Fruit fly (Drosophila melanogaster) whole organism, pupa: ENCODE data around the gene NaPi-III.

ENCODE experiments used
- CG10348 ChIP-seq: fragments of 200-800 bp; sonication (Bioruptor generic); IDR thresholded peaks from 2 replicates; pipeline ENCODE4 v1.3.6; 2022; ENCODE audit warnings: missing biosample characterization, missing genetic modification characterization
- CG12605 ChIP-seq: fragments of 200-800 bp; sonication (Bioruptor generic); IDR thresholded peaks from 2 replicates; pipeline ENCODE4 v1.3.6; 2022; ENCODE audit warnings: missing biosample characterization, missing genetic modification characterization
- CG13204 ChIP-seq: fragments of 200-800 bp; sonication (Bioruptor generic); optimal IDR thresholded peaks from 2 replicates; lab custom pipeline; 2018; ENCODE audit warnings: missing biosample characterization, mild to moderate bottlenecking, missing genetic modification characterization, moderate library complexity
- CG14655 ChIP-seq: fragments of 200-800 bp; sonication (Bioruptor generic); optimal IDR thresholded peaks from 3 replicates; lab custom pipeline; 2017; ENCODE audit warnings: mild to moderate bottlenecking, missing biosample characterization, missing genetic modification reagents, missing genetic modification characterization
- CG15710 ChIP-seq: fragments of 200-800 bp; sonication (Bioruptor generic); optimal IDR thresholded peaks from 2 replicates; lab custom pipeline; 2018; ENCODE audit warnings: missing biosample characterization, mild to moderate bottlenecking, missing genetic modification characterization, moderate library complexity
- CG17806 ChIP-seq: fragments of 200-800 bp; sonication (Bioruptor generic); optimal IDR thresholded peaks from 2 replicates; lab custom pipeline; 2018; ENCODE audit warnings: missing biosample characterization, mild to moderate bottlenecking, missing genetic modification characterization, moderate library complexity
- CG32121 ChIP-seq: fragments of 200-800 bp; sonication (Bioruptor generic); IDR thresholded peaks from 2 replicates; pipeline ENCODE4 v1.3.6; 2022; ENCODE audit warnings: missing biosample characterization, missing genetic modification characterization
- CG34367 ChIP-seq: fragments of 200-800 bp; sonication (Bioruptor generic); optimal IDR thresholded peaks from 2 replicates; lab custom pipeline; 2018; ENCODE audit warnings: missing biosample characterization, mild to moderate bottlenecking, missing genetic modification characterization
- CG4496 ChIP-seq: fragments of 200-800 bp; sonication (Bioruptor generic); IDR thresholded peaks from 3 replicates; pipeline ENCODE4 v1.3.6; 2022; ENCODE audit warnings: missing biosample characterization, missing genetic modification characterization
- CG8159 ChIP-seq: fragments of 200-800 bp; sonication (Bioruptor generic); optimal IDR thresholded peaks from 3 replicates; lab custom pipeline; 2018; ENCODE audit warnings: missing biosample characterization, mild to moderate bottlenecking, missing genetic modification characterization, moderate library complexity
- CG8301 ChIP-seq: fragments of 200-800 bp; sonication (Bioruptor generic); optimal IDR thresholded peaks from 2 replicates; lab custom pipeline; 2018; ENCODE audit warnings: missing biosample characterization, mild to moderate bottlenecking, missing genetic modification characterization
- CG9948 ChIP-seq: fragments of 200-800 bp; sonication (Bioruptor generic); optimal IDR thresholded peaks from 2 replicates; lab custom pipeline; 2018; ENCODE audit warnings: missing biosample characterization, mild to moderate bottlenecking, missing genetic modification characterization, moderate library complexity
- D1 ChIP-seq: fragments of 200-800 bp; sonication (Bioruptor generic); optimal IDR thresholded peaks from 2 replicates; lab custom pipeline; 2018; ENCODE audit warnings: missing biosample characterization, mild to moderate bottlenecking, missing genetic modification characterization, moderate library complexity
- EcR ChIP-seq: fragments of 200-800 bp; sonication (Bioruptor generic); optimal IDR thresholded peaks from 3 replicates; lab custom pipeline; 2019; ENCODE audit warnings: missing biosample characterization, missing genetic modification characterization, mild to moderate bottlenecking, moderate library complexity, missing genetic modification reagents
- Ets98B ChIP-seq: fragments of 200-800 bp; sonication (Bioruptor generic); IDR thresholded peaks from 2 replicates; pipeline ENCODE4 v1.3.6; 2022; ENCODE audit warnings: missing biosample characterization, missing genetic modification characterization
- Pif1A ChIP-seq: fragments of 200-800 bp; sonication (Bioruptor generic); optimal IDR thresholded peaks from 3 replicates; lab custom pipeline; 2016; ENCODE audit warnings: missing biosample characterization, missing genetic modification characterization
- Pif1B ChIP-seq: fragments of 200-800 bp; sonication (Bioruptor generic); optimal IDR thresholded peaks from 3 replicates; lab custom pipeline; 2016; ENCODE audit warnings: missing biosample characterization, missing genetic modification characterization
- Snoo ChIP-seq: fragments of 200-800 bp; sonication (Bioruptor generic); optimal IDR thresholded peaks from 3 replicates; lab custom pipeline; 2017; ENCODE audit warnings: missing biosample characterization, mild to moderate bottlenecking, missing genetic modification characterization, inconsistent platforms
- fd96Ca ChIP-seq: fragments of 200-800 bp; sonication (Bioruptor generic); IDR thresholded peaks from 3 replicates; pipeline ENCODE4 v1.3.6; 2022; ENCODE audit warnings: missing biosample characterization, missing genetic modification characterization
- gl ChIP-seq: fragments of 200-800 bp; sonication (Bioruptor generic); optimal IDR thresholded peaks from 2 replicates; lab custom pipeline; 2018; ENCODE audit warnings: missing biosample characterization, mild to moderate bottlenecking, missing genetic modification characterization
- rn ChIP-seq: fragments of 200-800 bp; sonication (Bioruptor generic); IDR thresholded peaks from 2 replicates; pipeline ENCODE4 v1.3.6; 2022; ENCODE audit warnings: missing biosample characterization, missing genetic modification characterization

NaPi-III gene

DNA sequence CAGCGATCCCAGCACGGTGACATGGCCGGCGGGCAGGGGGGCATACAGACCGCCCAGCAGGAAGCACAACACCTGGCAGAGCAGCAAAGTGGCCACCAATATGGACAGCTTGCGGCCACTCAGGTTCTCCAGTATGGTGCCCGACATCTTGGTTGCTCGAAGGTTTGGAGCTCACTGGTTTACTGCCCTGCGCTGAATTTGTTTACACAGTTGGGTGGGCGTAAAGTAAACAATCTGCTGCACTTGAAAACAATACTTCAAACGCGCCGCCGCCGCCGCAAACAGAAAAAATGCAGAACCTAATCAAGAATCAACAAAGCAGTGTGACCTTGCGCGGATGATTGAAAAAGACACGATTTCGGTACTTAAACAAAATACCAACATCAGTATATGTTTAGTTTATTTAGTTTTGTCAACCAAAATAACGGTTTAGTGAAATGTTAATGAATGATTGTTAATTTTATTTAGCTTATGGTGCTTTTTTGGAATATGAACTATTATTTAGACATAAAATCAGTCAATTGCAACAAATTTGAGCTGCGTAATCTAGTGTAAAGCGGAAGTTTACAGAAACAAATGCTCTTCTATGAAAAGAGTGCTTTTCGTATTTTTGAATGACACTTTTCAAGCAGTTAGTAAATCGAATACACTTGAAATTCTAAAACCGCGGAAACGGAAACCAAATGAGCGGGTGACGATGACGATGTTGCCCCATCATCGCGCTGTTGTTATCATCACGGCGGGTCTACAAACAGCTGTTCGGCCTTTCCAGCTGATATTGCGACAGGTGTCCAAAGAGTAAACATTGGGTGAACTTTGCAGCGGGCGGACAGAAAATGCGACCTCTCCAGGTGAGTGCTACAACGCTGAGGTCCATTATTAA lies 46.4 kb downstream of the NaPi-III start, which contains the start of the genes wls and Adck5:
Gene wls (minus strand): TSS at position 327 of the 883 bp plus-strand sequence.
Gene Adck5 (plus strand): TSS at position 519 of the 883 bp plus-strand sequence.
- TF ChIP-seq CG13204 (GFP tag; lab: Kevin White, UChicago) (no peak), CG34367 (tag; lab: Kevin White, UChicago) (peak; percentile 53), CG12605 (peak; percentile 64), gl (tag; lab: Kevin White, UChicago) (peak; percentile 38), Snoo (tag; lab: Kevin White, UChicago) (peak; percentile 78), CG15710 (tag; lab: Kevin White, UChicago) (no peak), CG8159 (tag; lab: Kevin White, UChicago) (no peak), Pif1B (GFP tag; lab: Kevin White, UChicago) (no peak), CG9948 (tag; lab: Kevin White, UChicago) (no peak), EcR (no peak), CG10348 (GFP tag; lab: Robert Waterston, UW) (no peak), CG32121 (GFP tag; lab: Robert Waterston, UW) (0 out of 2 replicates have a peak, but pooled peaks have one; percentile 35), Pif1A (GFP tag; lab: Kevin White, UChicago) (no peak), CG4496 (GFP tag; lab: Robert Waterston, UW) (peak; percentile 78), CG17806 (tag; lab: Kevin White, UChicago) (no peak), rn (no peak), D1 (tag; lab: Kevin White, UChicago) (no peak), Ets98B (peak; percentile 18; the same call in 1 of the 2 replicates), CG14655 (no peak), CG8301 (no peak), fd96Ca (GFP tag; lab: Robert Waterston, UW) (0 out of 3 replicates have a peak, but pooled peaks have one; percentile 21)

DNA sequence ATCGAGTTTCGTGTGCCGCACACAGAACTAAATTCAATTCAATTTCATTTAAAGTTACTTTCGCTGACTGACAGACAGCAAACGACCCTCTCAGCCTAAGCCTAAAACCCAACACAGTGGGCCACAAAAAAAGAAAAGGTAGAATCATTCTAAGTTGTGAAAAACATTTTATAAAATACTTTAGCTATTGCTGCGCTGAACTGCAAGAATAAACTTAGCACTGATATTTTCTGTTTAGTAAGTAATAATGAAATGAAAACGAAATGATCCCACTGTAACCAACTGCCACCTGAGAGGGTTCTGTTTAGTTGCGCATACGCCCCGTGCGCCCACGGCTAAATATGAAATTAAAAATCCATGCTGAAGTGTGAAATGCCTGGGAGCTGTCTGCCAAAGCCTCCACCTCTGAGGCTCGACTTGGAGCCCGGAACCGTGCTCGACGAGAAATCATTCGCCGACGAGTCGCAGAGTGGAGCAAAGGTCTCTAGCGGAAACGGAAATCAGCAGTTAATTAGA lies 50.0 kb downstream of the NaPi-III start, which contains the start of gene CG14142:
Gene CG14142 (plus strand): TSS at position 466 of the 516 bp plus-strand sequence.
- TF ChIP-seq D1 (tag; lab: Kevin White, UChicago) (no peak), CG4496 (GFP tag; lab: Robert Waterston, UW) (0 out of 3 replicates have a peak, but pooled peaks have one; percentile 17)

DNA sequence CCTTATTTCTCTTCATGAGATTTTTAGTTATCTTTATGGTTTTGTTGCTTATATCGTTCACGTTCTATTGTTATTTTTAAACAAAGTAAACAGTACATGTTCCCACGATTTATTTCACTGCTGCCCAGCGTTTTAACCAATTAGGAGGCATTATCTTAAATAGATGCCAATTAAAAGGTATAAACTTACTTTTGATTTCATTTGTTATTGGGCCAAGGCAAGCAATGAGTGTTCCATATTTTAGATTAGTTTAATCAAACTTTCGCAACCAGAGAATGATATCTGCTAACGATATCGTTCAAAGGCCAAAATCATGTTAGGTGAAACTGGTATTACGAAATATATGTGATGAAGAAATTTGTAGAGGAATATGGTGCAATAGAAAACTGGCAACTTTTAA lies 59.8 kb downstream of the NaPi-III start:
- no peak for TF ChIP-seq Pif1A (GFP tag; lab: Kevin White, UChicago)
- no peak for TF ChIP-seq CG9948 (tag; lab: Kevin White, UChicago)
- TF ChIP-seq CG14655, result no peak
- no peak for TF ChIP-seq Pif1B (GFP tag; lab: Kevin White, UChicago)
- TF ChIP-seq Snoo (tag; lab: Kevin White, UChicago), result no peak
- TF ChIP-seq fd96Ca (GFP tag; lab: Robert Waterston, UW), result no peak
- TF ChIP-seq CG13204 (GFP tag; lab: Kevin White, UChicago), result no peak
- TF ChIP-seq CG34367 (tag; lab: Kevin White, UChicago), result no peak
- no peak for TF ChIP-seq gl (tag; lab: Kevin White, UChicago)
- no peak for TF ChIP-seq D1 (tag; lab: Kevin White, UChicago)
- TF ChIP-seq rn, result no peak
- TF ChIP-seq EcR, result no peak

DNA sequence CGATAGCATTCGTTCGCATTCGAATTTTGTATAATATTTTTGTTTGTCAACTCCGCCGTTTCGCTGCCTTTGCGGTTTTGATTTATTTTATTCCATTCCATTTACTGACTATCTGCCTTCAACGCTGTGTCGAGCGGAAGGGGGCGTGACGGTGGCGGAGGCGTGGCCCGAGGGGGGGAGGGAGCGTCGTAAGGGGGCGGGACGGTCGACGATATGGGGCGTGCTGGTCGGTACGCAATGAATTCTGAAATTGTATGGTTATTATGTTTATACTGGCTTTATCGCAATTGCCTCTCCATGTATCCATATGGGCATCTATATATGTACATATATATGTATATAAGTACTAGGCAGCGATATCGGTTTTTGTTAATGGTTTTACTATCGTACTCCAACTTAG lies 60.8 kb downstream of the NaPi-III start:
- no peak for TF ChIP-seq CG14655
- TF ChIP-seq Pif1A (GFP tag; lab: Kevin White, UChicago), result no peak
- TF ChIP-seq Snoo (tag; lab: Kevin White, UChicago), result no peak
- TF ChIP-seq CG10348 (GFP tag; lab: Robert Waterston, UW), result no peak
- TF ChIP-seq Pif1B (GFP tag; lab: Kevin White, UChicago), result no peak
- TF ChIP-seq D1 (tag; lab: Kevin White, UChicago), result no peak
- no peak for TF ChIP-seq CG17806 (tag; lab: Kevin White, UChicago)
- TF ChIP-seq CG34367 (tag; lab: Kevin White, UChicago), result no peak
- TF ChIP-seq CG4496 (GFP tag; lab: Robert Waterston, UW), result no peak
- no peak for TF ChIP-seq CG12605
- no peak for TF ChIP-seq CG9948 (tag; lab: Kevin White, UChicago)
- TF ChIP-seq EcR, result no peak
